Worm (Caenorhabditis elegans): ENCODE measurements around the gene skp-1.

ce11 chrV:11610049-11610448, 35.2 kb upstream of the skp-1 start, which contains the start of gene piit-1:
- TF ChIP-seq F44E2.7 (GFP tag; IDR thresholded peaks at IDR 0.05) (no peak), unc-62 (GFP tag; optimal IDR thresholded peaks at IDR 0.05 in 1 of 2) (no peak), unc-62 (tag; optimal IDR thresholded peaks at IDR 0.05) (no peak), zfp-3 (GFP tag; conservative IDR thresholded peaks at IDR 0.05) (no peak), hmg-1.1 (GFP tag; IDR thresholded peaks at IDR 0.05) (no peak), egl-27 (tag; optimal IDR thresholded peaks at IDR 0.05) (no peak), unc-39 (tag; optimal IDR thresholded peaks at IDR 0.05) (no peak), fkh-10 (GFP tag; optimal IDR thresholded peaks at IDR 0.05) (no peak), lsy-2 (tag; optimal IDR thresholded peaks at IDR 0.05) (no peak)

All from whole organism, L4 larva.